Fruit fly (Drosophila melanogaster) whole organism, embryonic: ENCODE data around the gene CG13476.

Experiments
- CG10959 ChIP-seq: fragments of 200-800 bp; sonication (Bioruptor generic); IDR thresholded peaks from 2 replicates; pipeline ENCODE4 v1.3.6; 2022; ENCODE audit warnings: missing biosample characterization, missing genetic modification characterization
- CG11093 ChIP-seq: fragments of 200-800 bp; sonication (Bioruptor generic); IDR thresholded peaks from 3 replicates; pipeline ENCODE4 v1.3.6; 2022; ENCODE audit warnings: missing biosample characterization, missing genetic modification characterization
- CG1602 ChIP-seq: fragments of 200-800 bp; sonication (Bioruptor generic); optimal IDR thresholded peaks from 3 replicates; lab custom pipeline; 2016; ENCODE audit warnings: missing biosample characterization, missing genetic modification characterization
- CG33213 ChIP-seq: fragments of 200-800 bp; sonication (Bioruptor generic); optimal IDR thresholded peaks from 3 replicates; lab custom pipeline; 2016; ENCODE audit warnings: missing biosample characterization, missing genetic modification characterization
- CG4854 ChIP-seq: fragments of 200-800 bp; sonication (Bioruptor generic); optimal IDR thresholded peaks from 2 replicates; lab custom pipeline; 2016; ENCODE audit warnings: missing biosample characterization, missing genetic modification characterization, inconsistent platforms
- CG6813 ChIP-seq: fragments of 200-800 bp; sonication (Bioruptor generic); optimal IDR thresholded peaks from 2 replicates; lab custom pipeline; 2017; ENCODE audit warnings: missing biosample characterization, missing genetic modification characterization, mild to moderate bottlenecking, moderate library complexity, missing genetic modification reagents
- CG6854 ChIP-seq: fragments of 200-800 bp; sonication (Bioruptor generic); optimal IDR thresholded peaks from 3 replicates; lab custom pipeline; 2017; ENCODE audit warnings: missing biosample characterization, mild to moderate bottlenecking, missing genetic modification characterization
- HLH54F ChIP-seq: fragments of 200-800 bp; sonication (Bioruptor generic); optimal IDR thresholded peaks from 3 replicates; lab custom pipeline; 2016; ENCODE audit warnings: missing biosample characterization, missing genetic modification characterization
- Oaz ChIP-seq: fragments of 200-800 bp; sonication (Bioruptor generic); IDR thresholded peaks from 2 replicates; pipeline ENCODE4 v1.3.6; 2022; ENCODE audit warnings: missing biosample characterization, missing genetic modification characterization
- eve ChIP-seq, 2 experiments: fragments of >200 bp; optimal IDR thresholded peaks; 2 replicates each; lab custom pipeline; 2017; ENCODE audit warnings: missing biosample characterization in 2 of 2, missing genetic modification characterization in 2 of 2
- kni ChIP-seq: fragments of 200-800 bp; sonication (Bioruptor generic); optimal IDR thresholded peaks from 3 replicates; lab custom pipeline; 2017; ENCODE audit warnings: mild to moderate bottlenecking, missing biosample characterization, missing genetic modification reagents, missing genetic modification characterization
- run ChIP-seq: fragments of 200-800 bp; sonication (Bioruptor generic); optimal IDR thresholded peaks from 3 replicates; lab custom pipeline; 2018; ENCODE audit warnings: missing biosample characterization, mild to moderate bottlenecking, missing genetic modification characterization
- tna ChIP-seq: fragments of 200-800 bp; sonication (Bioruptor generic); IDR thresholded peaks from 2 replicates; pipeline ENCODE4 v1.3.6; 2022; ENCODE audit warnings: missing biosample characterization, missing genetic modification characterization; ENCODE audit not compliant: partially characterized antibody

dm6 chr3L:14672387-14673110 is 32.7 kb upstream of the CG13476 start, which contains the start of the genes CG43121 and ome:
- no peak for TF ChIP-seq CG6854 (GFP tag; lab: Kevin White, UChicago)
- TF ChIP-seq CG33213 (GFP tag; lab: Kevin White, UChicago), result no peak
- no peak for TF ChIP-seq CG4854
- no peak for TF ChIP-seq CG11093
- TF ChIP-seq CG6813 (GFP tag; lab: Kevin White, UChicago), result no peak
- TF ChIP-seq HLH54F (GFP tag; lab: Kevin White, UChicago), result no peak
- TF ChIP-seq Oaz (GFP tag; lab: Robert Waterston, UW), result no peak
- TF ChIP-seq eve (GFP tag; optimal IDR thresholded peaks at IDR 0.05; lab: Kevin White, UChicago), result no peak
- TF ChIP-seq CG10959 (GFP tag; lab: Robert Waterston, UW), result 0 out of 2 replicates have a peak, but pooled peaks have one; percentile 5
- peak; percentile 3 for TF ChIP-seq kni (GFP tag; lab: Kevin White, UChicago)
- no peak for TF ChIP-seq run
- TF ChIP-seq tna, result no peak
- no peak for TF ChIP-seq CG1602 (GFP tag; lab: Kevin White, UChicago)
